Fruit fly (Drosophila melanogaster): ENCODE data around the gene CG7382.
A peak's percentile ranks its signal among the peaks of the same experiment; 100 is the strongest.

Gene CG7382

DNA sequence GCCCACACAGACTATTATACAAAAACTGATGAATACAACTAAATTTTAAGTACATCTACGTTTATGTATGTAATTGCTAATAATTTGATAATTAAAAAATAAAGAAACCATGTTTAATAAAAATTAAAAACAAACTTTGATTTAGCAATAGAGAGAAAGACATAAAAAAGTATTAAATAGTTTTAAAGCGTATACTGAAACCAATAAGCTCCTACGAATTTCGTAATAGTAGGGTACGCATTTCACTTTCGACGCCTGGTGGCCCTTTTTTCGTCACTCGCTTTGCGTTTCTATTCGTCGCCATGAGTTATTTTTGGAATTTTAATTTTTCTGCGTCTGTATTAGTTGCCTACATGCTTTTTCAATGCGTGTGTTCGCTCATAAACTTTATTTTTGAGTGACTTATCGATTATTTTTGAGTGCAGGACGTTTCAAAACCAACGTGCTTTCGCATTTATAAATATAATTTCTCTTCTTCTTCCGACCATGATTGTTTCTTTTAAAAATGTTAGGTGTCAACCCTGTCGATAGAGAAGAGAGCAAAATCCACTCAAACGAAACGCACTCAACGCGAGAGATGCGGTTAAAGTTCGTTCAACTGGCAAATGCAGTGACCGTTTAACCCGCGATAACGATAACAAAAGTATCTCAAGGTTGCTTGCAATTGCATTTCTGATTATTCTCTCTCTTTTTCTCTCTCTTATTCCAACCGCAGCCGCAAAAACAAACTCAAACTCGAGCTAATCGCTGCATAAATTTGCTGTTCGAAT lies 27.0 kb upstream of the CG7382 start, which contains the start of gene Oscillin (continued):
- TF ChIP-seq Opbp (GFP tag; IDR thresholded peaks at IDR 0.05; ENCODE audit: partially characterized antibody) (peak; percentile 93; the same call in 2 of the 3 replicates), sima (GFP tag; optimal IDR thresholded peaks at IDR 0.05) (no peak), hbn (GFP tag; IDR thresholded peaks at IDR 0.05; ENCODE audit: partially characterized antibody) (peak; percentile 50; the same call in 1 of the 2 replicates), Lpt (GFP tag; optimal IDR thresholded peaks at IDR 0.05) (no peak), Bdp1 (GFP tag; optimal IDR thresholded peaks at IDR 0.05) (no peak), eyg (GFP tag; optimal IDR thresholded peaks at IDR 0.05) (no peak), CG15479 (GFP tag; optimal IDR thresholded peaks at IDR 0.05) (no peak), CG8359 (GFP tag; optimal IDR thresholded peaks at IDR 0.05; ENCODE audit: borderline replicate concordance) (peak; percentile 44), CG3847 (GFP tag; IDR thresholded peaks at IDR 0.05) (peak; percentile 43; the same call in 1 of the 2 replicates), ttk (GFP tag; IDR thresholded peaks at IDR 0.05) (peak; percentile 81), Awh (GFP tag; IDR thresholded peaks at IDR 0.05) (peak; percentile 91), ac (GFP tag; optimal IDR thresholded peaks at IDR 0.05) (no peak), CG31224 (GFP tag; IDR thresholded peaks at IDR 0.05) (peak; percentile 73), tx (GFP tag; optimal IDR thresholded peaks at IDR 0.05) (peak; percentile 48), CG3995 (GFP tag; optimal IDR thresholded peaks at IDR 0.05) (no peak), grn (GFP tag; optimal IDR thresholded peaks at IDR 0.05) (no peak), Gug (GFP tag; IDR thresholded peaks at IDR 0.05) (0 out of 4 replicates have a peak, but pooled peaks have one; percentile 53), CG8290 (GFP tag; optimal IDR thresholded peaks at IDR 0.05) (peak; percentile 41), CG8290 (tag; optimal IDR thresholded peaks at IDR 0.05) (peak in 1 of 2 experiments; percentile 5), CG5180 (GFP tag; optimal IDR thresholded peaks at IDR 0.05) (peak; percentile 69), CG17361 (GFP tag; IDR thresholded peaks at IDR 0.05) (peak; percentile 93), Ada2b (GFP tag; IDR thresholded peaks at IDR 0.05) (peak; percentile 73), Hr51 (GFP tag; optimal IDR thresholded peaks at IDR 0.05) (peak; percentile 36 to 92), CG17186 (GFP tag; optimal IDR thresholded peaks at IDR 0.05) (no peak), CG2678 (tag; optimal IDR thresholded peaks at IDR 0.05) (peak; percentile 92), sd (tag; optimal IDR thresholded peaks at IDR 0.05) (peak; percentile 91), tup (GFP tag; optimal IDR thresholded peaks at IDR 0.05) (no peak), Usf (GFP tag; optimal IDR thresholded peaks at IDR 0.05) (no peak), ftz-f1 (GFP tag; optimal IDR thresholded peaks at IDR 0.05) (no peak), CG13296 (GFP tag; optimal IDR thresholded peaks at IDR 0.05) (peak; percentile 78), HHEX (GFP tag; optimal IDR thresholded peaks at IDR 0.05) (peak; percentile 86), CG6765 (GFP tag; optimal IDR thresholded peaks at IDR 0.05) (peak; percentile 62), grau (tag; optimal IDR thresholded peaks at IDR 0.05) (peak; percentile 86), insv (GFP tag; optimal IDR thresholded peaks at IDR 0.05) (peak in 1 of 2 experiments; percentile 35), CG10274 (GFP tag; optimal IDR thresholded peaks at IDR 0.05) (peak; percentile 94), C15 (GFP tag; IDR thresholded peaks at IDR 0.05) (0 out of 3 replicates have a peak, but pooled peaks have one; percentile 48), Hr39 (optimal IDR thresholded peaks at IDR 0.05) (no peak), gro (GFP tag; optimal IDR thresholded peaks at IDR 0.05) (peak; percentile 14), Neu2 (GFP tag; optimal IDR thresholded peaks at IDR 0.05; ENCODE audit: borderline replicate concordance) (no peak), E2f1 (GFP tag; IDR thresholded peaks at IDR 0.05) (peak; percentile 79), Fer1 (GFP tag; optimal IDR thresholded peaks at IDR 0.05) (peak; percentile 87), Ets97D (GFP tag; optimal IDR thresholded peaks at IDR 0.05) (no peak), odd (GFP tag; optimal IDR thresholded peaks at IDR 0.05) (peak; percentile 76), Doc3 (GFP tag; IDR thresholded peaks at IDR 0.05; ENCODE audit: partially characterized antibody) (peak; percentile 45; the same call in 2 of the 3 replicates), CG12659 (GFP tag; optimal IDR thresholded peaks at IDR 0.05) (peak; percentile 75), CG6683 (GFP tag; optimal IDR thresholded peaks at IDR 0.05) (peak; percentile 74), CG10565 (GFP tag; optimal IDR thresholded peaks at IDR 0.05) (peak; percentile 27), mld (GFP tag; IDR thresholded peaks at IDR 0.05; ENCODE audit: partially characterized antibody) (peak; percentile 88), CG1602 (GFP tag; optimal IDR thresholded peaks at IDR 0.05) (peak; percentile 18)

Measured in whole organism, embryonic.